Fruit fly (Drosophila melanogaster) whole organism, embryonic: Measurements from ENCODE around the gene simj.

Source experiments
- BtbVII ChIP-seq: fragments of 200-800 bp; sonication (Bioruptor generic); optimal IDR thresholded peaks from 3 replicates; lab custom pipeline; 2017; ENCODE audit warnings: missing biosample characterization, mild to moderate bottlenecking, missing genetic modification characterization
- C15 ChIP-seq: fragments of 200-800 bp; sonication (Bioruptor generic); IDR thresholded peaks from 3 replicates; pipeline ENCODE4 v1.3.6; 2022; ENCODE audit warnings: missing biosample characterization, missing genetic modification characterization
- CG11504 ChIP-seq: fragments of 200-800 bp; sonication (Bioruptor generic); optimal IDR thresholded peaks from 3 replicates; lab custom pipeline; 2019; ENCODE audit warnings: missing biosample characterization, mild to moderate bottlenecking, missing genetic modification characterization, moderate library complexity
- CG12236 ChIP-seq: fragments of 200-800 bp; sonication (Bioruptor generic); optimal IDR thresholded peaks from 2 replicates; lab custom pipeline; 2016; ENCODE audit warnings: missing biosample characterization, missing genetic modification characterization
- CG1233 ChIP-seq: fragments of 200-800 bp; sonication (Bioruptor generic); optimal IDR thresholded peaks from 4 replicates; lab custom pipeline; 2018; ENCODE audit warnings: missing biosample characterization, mild to moderate bottlenecking, missing genetic modification characterization
- CG13624 ChIP-seq: fragments of 200-800 bp; sonication (Bioruptor generic); optimal IDR thresholded peaks from 2 replicates; lab custom pipeline; 2016; ENCODE audit warnings: missing biosample characterization, missing genetic modification characterization
- CG13894 ChIP-seq: fragments of 200-800 bp; sonication (Bioruptor generic); optimal IDR thresholded peaks from 3 replicates; lab custom pipeline; 2018; ENCODE audit warnings: missing biosample characterization, mild to moderate bottlenecking, missing genetic modification characterization, moderate library complexity
- CG17361 ChIP-seq: fragments of 200-800 bp; sonication (Bioruptor generic); IDR thresholded peaks from 3 replicates; pipeline ENCODE4 v1.3.6; 2022; ENCODE audit warnings: missing biosample characterization, missing genetic modification characterization
- CG18599 ChIP-seq: fragments of 200-800 bp; sonication (Bioruptor generic); optimal IDR thresholded peaks from 3 replicates; lab custom pipeline; 2017; ENCODE audit warnings: missing biosample characterization, missing genetic modification characterization, mild to moderate bottlenecking, moderate library complexity, missing genetic modification reagents
- CG2199 ChIP-seq: fragments of 200-800 bp; sonication (Bioruptor generic); IDR thresholded peaks from 3 replicates; pipeline ENCODE4 v1.3.6; 2022; ENCODE audit warnings: missing biosample characterization, missing genetic modification characterization
- CG2678 ChIP-seq: fragments of 200-800 bp; sonication (Bioruptor generic); optimal IDR thresholded peaks from 3 replicates; lab custom pipeline; 2019; ENCODE audit warnings: missing biosample characterization, mild to moderate bottlenecking, missing genetic modification characterization, moderate library complexity
- CG2712 ChIP-seq: fragments of 200-800 bp; optimal IDR thresholded peaks from 3 replicates; lab custom pipeline; 2019; ENCODE audit warnings: missing biosample characterization, mild to moderate bottlenecking, missing genetic modification characterization, moderate library complexity
- CG3163 ChIP-seq: fragments of 200-800 bp; sonication (Bioruptor generic); optimal IDR thresholded peaks from 3 replicates; lab custom pipeline; 2016; ENCODE audit warnings: missing biosample characterization, missing genetic modification characterization
- CG34422 ChIP-seq: fragments of 200-800 bp; sonication (Bioruptor generic); IDR thresholded peaks from 3 replicates; pipeline ENCODE4 v1.3.6; 2022; ENCODE audit warnings: missing biosample characterization, missing genetic modification characterization
- CG4328 ChIP-seq: fragments of 200-800 bp; sonication (Bioruptor generic); optimal IDR thresholded peaks from 3 replicates; lab custom pipeline; 2017; ENCODE audit warnings: missing biosample characterization, missing genetic modification reagents, missing genetic modification characterization
- CG5180 ChIP-seq: fragments of 200-800 bp; sonication (Bioruptor generic); optimal IDR thresholded peaks from 3 replicates; lab custom pipeline; 2017; ENCODE audit warnings: missing biosample characterization, missing genetic modification characterization, mild to moderate bottlenecking, moderate library complexity, missing genetic modification reagents
- CG7271 ChIP-seq: fragments of 200-800 bp; sonication (Bioruptor generic); optimal IDR thresholded peaks from 2 replicates; lab custom pipeline; 2018; ENCODE audit warnings: missing biosample characterization, mild to moderate bottlenecking, missing genetic modification characterization, moderate library complexity
- CG7556 ChIP-seq: fragments of 200-800 bp; sonication (Bioruptor generic); optimal IDR thresholded peaks from 2 replicates; lab custom pipeline; 2017; ENCODE audit warnings: missing biosample characterization, mild to moderate bottlenecking, missing genetic modification characterization
- CG7839 ChIP-seq: fragments of 200-800 bp; sonication (Bioruptor generic); optimal IDR thresholded peaks from 3 replicates; lab custom pipeline; 2018; ENCODE audit warnings: missing biosample characterization, mild to moderate bottlenecking, missing genetic modification characterization, moderate library complexity
- CG8944 ChIP-seq: fragments of 200-800 bp; sonication (Bioruptor generic); optimal IDR thresholded peaks from 3 replicates; lab custom pipeline; 2016; ENCODE audit warnings: missing biosample characterization, missing genetic modification characterization
- CHES-1-like ChIP-seq: fragments of 200-800 bp; sonication (Bioruptor generic); optimal IDR thresholded peaks from 2 replicates; lab custom pipeline; 2016; ENCODE audit warnings: missing biosample characterization, missing genetic modification characterization
- Fer1 ChIP-seq: fragments of 200-800 bp; sonication (Bioruptor generic); optimal IDR thresholded peaks from 2 replicates; lab custom pipeline; 2017; ENCODE audit warnings: missing biosample characterization, mild to moderate bottlenecking, missing genetic modification characterization
- Hmr ChIP-seq: fragments of 200-800 bp; sonication (Bioruptor generic); optimal IDR thresholded peaks from 3 replicates; lab custom pipeline; 2017; ENCODE audit warnings: mild to moderate bottlenecking, missing biosample characterization, missing genetic modification reagents, missing genetic modification characterization
- Hr39 ChIP-seq: fragments of >200 bp; optimal IDR thresholded peaks from 2 replicates; lab custom pipeline; 2017
- Hsf ChIP-seq: fragments of 200-800 bp; sonication (Bioruptor generic); optimal IDR thresholded peaks from 3 replicates; lab custom pipeline; 2016; ENCODE audit warnings: missing biosample characterization, missing genetic modification characterization
- Med ChIP-seq: fragments of 200-800 bp; sonication (Bioruptor generic); peaks from one replicate; lab custom pipeline; 2016; ENCODE audit warnings: missing biosample characterization, missing genetic modification characterization, mild to moderate bottlenecking, inconsistent platforms, moderate library complexity
- Pdp1 ChIP-seq, 2 experiments: fragments of 200-800 bp; sonication (Bioruptor generic); optimal IDR thresholded peaks; 3 replicates each; lab custom pipeline; 2016; ENCODE audit warnings: missing biosample characterization in 2 of 2, missing genetic modification characterization in 2 of 2, mild to moderate bottlenecking in 1 of 2, moderate library complexity in 1 of 2
- Sry-β ChIP-seq: fragments of 200-800 bp; sonication (Bioruptor generic); optimal IDR thresholded peaks from 2 replicates; lab custom pipeline; 2018; ENCODE audit warnings: missing biosample characterization, mild to moderate bottlenecking, missing genetic modification characterization, moderate library complexity
- Trl ChIP-seq, 3 experiments: fragments of >200 bp in 2 of 3; fragments of 200-800 bp in 1 of 3; sonication (Bioruptor generic) in 1 of 3; optimal IDR thresholded peaks; 2 replicates in 1 of 3; 3 replicates in 2 of 3; lab custom pipeline; 2016 to 2017; ENCODE audit warnings: missing biosample characterization in 1 of 3, missing genetic modification characterization in 1 of 3
- YL-1 ChIP-seq: fragments of 200-800 bp; sonication (Bioruptor generic); optimal IDR thresholded peaks from 3 replicates; lab custom pipeline; 2017; ENCODE audit warnings: missing biosample characterization, mild to moderate bottlenecking, missing genetic modification characterization
- abd-A ChIP-seq: fragments of 200-800 bp; sonication (Bioruptor generic); optimal IDR thresholded peaks from 3 replicates; lab custom pipeline; 2019; ENCODE audit warnings: missing biosample characterization, mild to moderate bottlenecking, missing genetic modification characterization, moderate library complexity
- cato ChIP-seq: fragments of 200-800 bp; sonication (Bioruptor generic); optimal IDR thresholded peaks from 2 replicates; lab custom pipeline; 2016; ENCODE audit warnings: missing biosample characterization, missing genetic modification characterization, borderline replicate concordance
- cg ChIP-seq: fragments of 200-800 bp; sonication (Bioruptor generic); optimal IDR thresholded peaks from 3 replicates; lab custom pipeline; 2019; ENCODE audit warnings: missing biosample characterization, mild to moderate bottlenecking, missing genetic modification characterization, moderate library complexity
- chn ChIP-seq: fragments of 200-800 bp; sonication (Bioruptor generic); optimal IDR thresholded peaks from 2 replicates; lab custom pipeline; 2016; ENCODE audit warnings: missing biosample characterization, missing genetic modification characterization
- crol ChIP-seq: fragments of 200-800 bp; sonication (Bioruptor generic); IDR thresholded peaks from 2 replicates; pipeline ENCODE4 v1.3.6; 2022; ENCODE audit warnings: missing biosample characterization, missing genetic modification characterization
- dmrt99B ChIP-seq: fragments of 200-800 bp; sonication (Bioruptor generic); optimal IDR thresholded peaks from 2 replicates; lab custom pipeline; 2018; ENCODE audit warnings: missing biosample characterization, mild to moderate bottlenecking, missing genetic modification characterization, moderate library complexity
- fd96Cb ChIP-seq: fragments of 200-800 bp; sonication (Bioruptor generic); optimal IDR thresholded peaks from 2 replicates; lab custom pipeline; 2018; ENCODE audit warnings: missing biosample characterization, mild to moderate bottlenecking, missing genetic modification characterization, moderate library complexity
- gem ChIP-seq: fragments of 200-800 bp; sonication (Bioruptor generic); optimal IDR thresholded peaks from 2 replicates; lab custom pipeline; 2019; ENCODE audit warnings: missing biosample characterization, mild to moderate bottlenecking, missing genetic modification characterization, moderate library complexity
- grn ChIP-seq: fragments of 200-800 bp; sonication (Bioruptor generic); optimal IDR thresholded peaks from 3 replicates; lab custom pipeline; 2017; ENCODE audit warnings: missing biosample characterization, missing genetic modification characterization
- hth ChIP-seq: fragments of >200 bp; optimal IDR thresholded peaks from 2 replicates; lab custom pipeline; 2017; ENCODE audit warnings: inconsistent platforms
- kni ChIP-seq: fragments of 200-800 bp; sonication (Bioruptor generic); optimal IDR thresholded peaks from 3 replicates; lab custom pipeline; 2017; ENCODE audit warnings: mild to moderate bottlenecking, missing biosample characterization, missing genetic modification reagents, missing genetic modification characterization
- knrl ChIP-seq: fragments of 200-800 bp; sonication (Bioruptor generic); IDR thresholded peaks from 3 replicates; pipeline ENCODE4 v1.3.6; 2022; ENCODE audit warnings: missing biosample characterization, missing genetic modification characterization; ENCODE audit not compliant: partially characterized antibody
- lab ChIP-seq: fragments of 200-800 bp; sonication (Bioruptor generic); optimal IDR thresholded peaks from 3 replicates; lab custom pipeline; 2017; ENCODE audit warnings: missing biosample characterization, missing genetic modification characterization, mild to moderate bottlenecking, moderate library complexity, missing genetic modification reagents
- psq ChIP-seq: fragments of 200-800 bp; sonication (Bioruptor generic); optimal IDR thresholded peaks from 2 replicates; lab custom pipeline; 2017; ENCODE audit warnings: missing biosample characterization, missing genetic modification characterization
- tna ChIP-seq: fragments of 200-800 bp; sonication (Bioruptor generic); IDR thresholded peaks from 2 replicates; pipeline ENCODE4 v1.3.6; 2022; ENCODE audit warnings: missing biosample characterization, missing genetic modification characterization; ENCODE audit not compliant: partially characterized antibody

The simj gene

DNA sequence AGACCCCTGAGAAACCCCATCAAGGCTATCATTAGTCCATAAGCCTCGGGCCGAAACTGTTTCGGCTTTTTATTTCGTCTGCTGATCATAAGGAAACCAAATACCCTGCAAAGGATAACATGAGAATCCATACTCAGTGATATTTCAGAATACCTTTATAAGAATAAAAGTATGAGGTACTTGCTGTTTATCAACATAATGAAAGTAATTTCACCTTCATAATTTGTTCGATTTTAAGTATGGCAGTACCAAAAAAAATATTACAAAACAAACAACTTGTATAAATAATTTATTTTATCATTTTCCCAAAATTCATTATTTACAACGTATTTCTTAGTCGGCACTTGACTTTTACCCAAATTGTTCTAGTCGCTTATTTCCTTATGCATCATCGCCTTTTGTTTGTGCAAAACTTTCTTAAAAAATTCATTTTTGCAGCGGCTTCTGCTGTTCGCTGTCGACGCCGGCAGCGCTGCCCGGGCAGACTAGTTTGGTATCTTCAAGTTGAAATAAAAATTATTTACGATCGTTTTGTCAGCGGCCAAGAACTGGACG is 51.9 kb downstream of the simj start:
- TF ChIP-seq Med (GFP tag; lab: Kevin White, UChicago), result no peak
- TF ChIP-seq CG13624 (GFP tag; lab: Kevin White, UChicago), result no peak
- TF ChIP-seq CG3163, result no peak
- TF ChIP-seq CG4328, result no peak
- TF ChIP-seq CG2712 (tag; lab: Kevin White, UChicago), result no peak
- no peak for TF ChIP-seq CG13894 (tag; lab: Kevin White, UChicago)
- TF ChIP-seq CG8944, result no peak

dm6 chr3L:10719771-10720170 is 55.2 kb downstream of the simj start:
- TF ChIP-seq CG7556 (GFP tag; lab: Kevin White, UChicago), result peak; percentile 3
- peak; percentile 20 for TF ChIP-seq Fer1
- no peak for TF ChIP-seq CG13624 (GFP tag; lab: Kevin White, UChicago)
- TF ChIP-seq gem (tag; lab: Kevin White, UChicago), result peak; percentile 21
- peak; percentile 65 for TF ChIP-seq CG18599 (GFP tag; lab: Kevin White, UChicago)
- peak; percentile 19 for TF ChIP-seq CG11504 (tag; lab: Kevin White, UChicago)
- peak; percentile 2 for TF ChIP-seq BtbVII (GFP tag; lab: Kevin White, UChicago)
- no peak for TF ChIP-seq psq (GFP tag; lab: Kevin White, UChicago)
- no peak for TF ChIP-seq Hsf (GFP tag; lab: Kevin White, UChicago)
- peak; percentile 6 for TF ChIP-seq CG2678 (tag; lab: Kevin White, UChicago)
- TF ChIP-seq CG7839 (tag; lab: Kevin White, UChicago), result peak; percentile 1
- no peak for TF ChIP-seq grn (GFP tag; lab: Kevin White, UChicago)
- peak; percentile 23 for TF ChIP-seq dmrt99B (tag; lab: Kevin White, UChicago)

DNA sequence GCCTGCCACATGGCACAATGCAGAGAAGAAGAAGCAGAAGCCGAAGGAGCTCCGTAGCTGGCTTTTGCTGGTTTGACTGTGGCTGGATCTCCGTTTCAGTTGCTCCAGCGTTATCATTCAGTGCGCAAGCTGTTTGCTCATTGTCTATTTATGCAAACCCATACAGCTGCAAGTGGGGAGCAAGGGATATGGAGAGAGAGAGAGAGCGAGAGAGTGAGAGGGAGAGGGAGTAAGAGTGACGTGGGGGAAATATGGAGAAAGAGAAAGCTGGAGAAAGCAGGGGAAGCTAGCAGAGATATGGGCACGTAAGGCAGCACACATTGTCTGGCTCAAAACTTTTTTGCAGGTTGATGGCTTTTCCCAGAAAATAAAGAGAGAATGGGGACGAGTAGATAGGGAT is 58.1 kb downstream of the simj start:
- TF ChIP-seq hth, result no peak
- no peak for TF ChIP-seq lab (GFP tag; lab: Kevin White, UChicago)
- no peak for TF ChIP-seq Hmr (GFP tag; lab: Kevin White, UChicago)
- peak; percentile 2 for TF ChIP-seq Med (GFP tag; lab: Kevin White, UChicago)
- TF ChIP-seq cato, result no peak
- no peak for TF ChIP-seq CG7271 (tag; lab: Kevin White, UChicago)
- no peak for TF ChIP-seq CG12236 (GFP tag; lab: Kevin White, UChicago)
- no peak for TF ChIP-seq CG2199 (GFP tag; lab: Robert Waterston, UW)
- no peak for TF ChIP-seq CHES-1-like (GFP tag; lab: Kevin White, UChicago)
- TF ChIP-seq Trl (optimal IDR thresholded peaks at IDR 0.05; lab: Kevin White, UChicago), result peak; percentile 20 to 59
- no peak for TF ChIP-seq Trl (GFP tag; optimal IDR thresholded peaks at IDR 0.05; lab: Kevin White, UChicago)
- 0 out of 3 replicates have a peak, but pooled peaks have one; percentile 15 for TF ChIP-seq knrl (GFP tag; lab: Robert Waterston, UW)
- no peak for TF ChIP-seq C15 (GFP tag; lab: Robert Waterston, UW)
- no peak for TF ChIP-seq Sry-β (GFP tag; lab: Kevin White, UChicago)
- peak; percentile 22; the same call in 1 of the 2 replicates for TF ChIP-seq crol (GFP tag; lab: Robert Waterston, UW)
- TF ChIP-seq CG13894 (tag; lab: Kevin White, UChicago), result peak; percentile 18
- no peak for TF ChIP-seq Hsf (GFP tag; lab: Kevin White, UChicago)
- peak; percentile 83 for TF ChIP-seq abd-A
- TF ChIP-seq CG1233 (GFP tag; lab: Kevin White, UChicago), result no peak

- TF ChIP-seq YL-1 (no peak), kni (GFP tag; lab: Kevin White, UChicago) (no peak), chn (GFP tag; lab: Kevin White, UChicago) (no peak), fd96Cb (tag; lab: Kevin White, UChicago) (no peak), CG13894 (tag; lab: Kevin White, UChicago) (peak; percentile 31), abd-A (peak; percentile 79), CG5180 (GFP tag; lab: Kevin White, UChicago) (no peak), Hr39 (lab: Kevin White, UChicago) (no peak), cg (peak; percentile 12), CG17361 (GFP tag; lab: Robert Waterston, UW) (no peak), crol (GFP tag; lab: Robert Waterston, UW) (peak; percentile 27; the same call in 1 of the 2 replicates), tna (GFP tag; lab: Robert Waterston, UW) (no peak), Pdp1 (GFP tag; optimal IDR thresholded peaks at IDR 0.05; lab: Kevin White, UChicago) (no peak), CG34422 (GFP tag; lab: Robert Waterston, UW) (no peak)
These were observed 59.1 kb downstream of the simj start for dm6 chr3L:10723596-10723995.
